Fruit fly (Drosophila melanogaster) whole organism, embryonic: ENCODE data around the gene CG8907.

Experiments used
- CG10654 ChIP-seq: fragments of 200-800 bp; sonication (Bioruptor generic); optimal IDR thresholded peaks from 2 replicates; lab custom pipeline; 2016; ENCODE audit warnings: missing biosample characterization, missing genetic modification characterization
- CG10959 ChIP-seq: fragments of 200-800 bp; sonication (Bioruptor generic); IDR thresholded peaks from 2 replicates; pipeline ENCODE4 v1.3.6; 2022; ENCODE audit warnings: missing biosample characterization, missing genetic modification characterization
- CG2678 ChIP-seq: fragments of 200-800 bp; sonication (Bioruptor generic); optimal IDR thresholded peaks from 3 replicates; lab custom pipeline; 2019; ENCODE audit warnings: missing biosample characterization, mild to moderate bottlenecking, missing genetic modification characterization, moderate library complexity
- CG7786 ChIP-seq: fragments of 200-800 bp; sonication (Bioruptor generic); optimal IDR thresholded peaks from 2 replicates; lab custom pipeline; 2016; ENCODE audit warnings: missing biosample characterization, missing genetic modification characterization
- Dip2 ChIP-seq: fragments of 200-800 bp; sonication (Bioruptor generic); IDR thresholded peaks from 2 replicates; pipeline ENCODE4 v1.3.6; 2022; ENCODE audit warnings: missing biosample characterization, missing genetic modification characterization
- Dref ChIP-seq: fragments of 200-800 bp; sonication (Bioruptor generic); IDR thresholded peaks from 2 replicates; pipeline ENCODE4 v1.3.6; 2022; ENCODE audit warnings: missing biosample characterization, missing genetic modification characterization
- Hr51 ChIP-seq, 2 experiments: fragments of 200-800 bp; sonication (Bioruptor generic); optimal IDR thresholded peaks; 2 replicates in 1 of 2; 3 replicates in 1 of 2; lab custom pipeline; 2016 to 2018; ENCODE audit warnings: missing biosample characterization in 2 of 2, missing genetic modification characterization in 2 of 2, mild to moderate bottlenecking in 1 of 2, moderate library complexity in 1 of 2
- Kr ChIP-seq: fragments of 200-800 bp; sonication (Bioruptor generic); optimal IDR thresholded peaks from 2 replicates; lab custom pipeline; 2017; ENCODE audit warnings: missing biosample characterization, mild to moderate bottlenecking, missing genetic modification characterization
- MESR4 ChIP-seq: fragments of 200-800 bp; sonication (Bioruptor generic); optimal IDR thresholded peaks from 2 replicates; lab custom pipeline; 2018; ENCODE audit warnings: missing biosample characterization, mild to moderate bottlenecking, missing genetic modification characterization, moderate library complexity
- Stat92E ChIP-seq, 3 experiments: fragments of >200 bp in 2 of 3; fragments of 200-800 bp in 1 of 3; sonication (Bioruptor generic) in 1 of 3; optimal IDR thresholded peaks; 2 replicates each; lab custom pipeline; 2017 to 2019; ENCODE audit warnings: missing biosample characterization in 3 of 3, missing genetic modification characterization in 3 of 3, mild to moderate bottlenecking in 1 of 3, moderate library complexity in 1 of 3
- rib ChIP-seq: fragments of 200-800 bp; sonication (Bioruptor generic); IDR thresholded peaks from 2 replicates; pipeline ENCODE4 v1.3.6; 2022; ENCODE audit warnings: missing biosample characterization, missing genetic modification characterization

DNA sequence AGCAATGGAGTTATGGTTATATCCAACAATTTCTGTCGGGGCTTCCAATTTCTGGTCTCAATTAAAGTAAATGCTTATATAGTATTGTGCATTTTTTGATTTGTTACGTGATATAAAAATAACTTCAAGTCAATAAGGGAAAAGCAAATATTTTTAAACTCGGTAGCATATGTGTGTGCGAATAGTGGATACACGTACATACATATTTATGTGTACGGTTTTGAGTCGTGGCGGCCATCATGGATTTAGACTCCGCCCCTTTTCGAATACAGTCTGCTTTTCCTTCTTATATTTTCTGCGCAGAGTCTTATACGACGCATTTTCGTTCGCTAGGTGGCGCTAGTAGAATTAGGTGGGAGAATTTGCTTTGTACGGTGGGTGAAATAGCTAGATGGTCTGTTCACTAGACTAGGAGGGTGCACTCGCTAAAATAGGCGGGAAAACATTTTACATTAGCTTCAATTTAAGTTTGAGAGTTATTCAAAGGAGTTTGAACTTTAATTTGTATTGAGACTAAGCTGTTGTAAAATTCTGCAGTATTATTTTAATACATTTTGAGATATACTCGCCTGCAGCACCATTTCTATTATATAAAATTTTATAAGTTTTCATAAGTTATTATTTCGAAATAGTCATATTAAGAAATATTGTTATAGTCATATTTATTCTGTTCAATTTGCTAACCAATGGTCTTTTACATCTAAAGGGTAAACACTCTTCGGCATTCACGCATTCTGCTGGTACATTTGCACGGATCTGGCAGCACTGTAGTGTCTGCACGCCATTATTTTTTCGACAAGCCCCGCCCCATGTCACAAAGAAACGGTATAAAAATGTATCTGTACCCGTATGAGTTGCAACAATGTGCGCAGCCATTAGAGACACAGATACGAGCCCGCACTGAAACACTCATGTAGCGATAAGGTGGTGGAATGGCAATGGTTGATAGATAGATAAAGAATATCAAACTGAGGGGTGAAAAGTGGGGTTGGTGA lies 38.4 kb upstream of the CG8907 start:
- no peak for TF ChIP-seq Kr (GFP tag; lab: Kevin White, UChicago)
- TF ChIP-seq MESR4, result no peak
- TF ChIP-seq CG10654 (GFP tag; lab: Kevin White, UChicago), result peak; percentile 45
- no peak for TF ChIP-seq CG10959 (GFP tag; lab: Robert Waterston, UW)
- TF ChIP-seq rib, result 0 out of 2 replicates have a peak, but pooled peaks have one; percentile 45
- no peak for TF ChIP-seq CG2678 (tag; lab: Kevin White, UChicago)
- no peak for TF ChIP-seq Dref
- no peak for TF ChIP-seq CG7786
- peak in 1 of 2 experiments; percentile 41 for TF ChIP-seq Hr51 (GFP tag; optimal IDR thresholded peaks at IDR 0.05; lab: Kevin White, UChicago)
- TF ChIP-seq Dip2 (GFP tag; lab: Robert Waterston, UW), result peak; percentile 83
- peak in 1 of 3 experiments; percentile 10 for TF ChIP-seq Stat92E (GFP tag; optimal IDR thresholded peaks at IDR 0.05; lab: Kevin White, UChicago)
